Worm (Caenorhabditis elegans): ENCODE results near the gene F55C12.6.

DNA sequence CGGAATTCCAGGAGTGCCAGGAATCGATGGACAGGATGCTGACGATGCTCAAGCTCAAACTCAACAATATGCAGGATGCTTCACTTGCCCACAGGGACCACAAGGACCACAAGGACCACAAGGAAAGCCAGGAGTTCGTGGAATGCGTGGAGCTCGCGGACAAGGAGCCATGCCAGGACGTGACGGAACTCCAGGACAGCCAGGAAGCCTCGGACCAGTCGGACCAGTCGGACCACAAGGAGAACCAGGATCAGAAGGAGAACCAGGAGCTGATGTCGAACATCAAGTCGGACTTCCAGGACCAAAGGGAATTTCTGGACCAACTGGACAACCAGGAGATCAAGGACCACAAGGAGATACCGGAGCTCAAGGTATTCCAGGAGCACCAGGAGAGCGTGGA is 44.6 kb downstream of the F55C12.6 start:
- TF ChIP-seq rcor-1 (GFP tag; IDR thresholded peaks at IDR 0.05) (no peak), F22D6.2 (tag; optimal IDR thresholded peaks at IDR 0.05) (no peak), lsl-1 (GFP tag; optimal IDR thresholded peaks at IDR 0.05) (no peak), ama-1 (optimal IDR thresholded peaks at IDR 0.05) (no peak), ama-1 (GFP tag; optimal IDR thresholded peaks at IDR 0.05) (no peak), ZK185.1 (tag; optimal IDR thresholded peaks at IDR 0.05; ENCODE audit: poor library complexity, severe bottlenecking) (no peak), ztf-22 (GFP tag; optimal IDR thresholded peaks at IDR 0.05) (no peak), egl-44 (GFP tag; IDR thresholded peaks at IDR 0.05) (no peak), pha-4 (tag; optimal IDR thresholded peaks at IDR 0.05) (no peak), nfyb-1 (GFP tag; IDR thresholded peaks at IDR 0.05) (no peak), tlf-1 (GFP tag; optimal IDR thresholded peaks at IDR 0.05) (no peak), lag-1 (GFP tag; IDR thresholded peaks at IDR 0.05) (no peak), nhr-27 (tag; optimal IDR thresholded peaks at IDR 0.05) (no peak)

All from whole organism, young adult.